Worm (Caenorhabditis elegans): ENCODE measurements around the gene rnh-1.2.

rnh-1.2 gene

DNA sequence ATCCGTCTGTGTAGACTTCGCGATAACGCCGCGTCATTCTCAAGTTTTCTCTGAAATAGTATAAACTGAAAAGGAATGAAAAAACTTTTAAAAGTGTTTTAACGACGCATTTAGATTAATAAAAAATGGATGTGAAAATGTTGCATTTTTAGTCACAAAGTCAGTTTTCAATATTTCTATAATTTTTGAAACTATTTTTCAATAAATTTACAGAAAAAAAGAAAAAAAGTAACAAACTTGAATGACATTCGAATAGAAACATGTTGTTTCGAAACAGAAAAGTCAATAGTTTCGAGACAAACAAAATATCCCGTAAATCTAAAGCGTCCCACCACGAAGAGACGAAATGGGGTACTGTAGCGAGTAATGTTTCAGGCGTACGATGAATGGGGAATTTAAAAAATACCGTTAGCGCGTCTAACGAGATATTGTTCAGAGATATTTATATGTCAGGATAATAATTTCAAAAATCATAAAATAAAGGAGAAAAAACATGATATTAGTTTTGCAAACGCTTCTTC lies at the start of gene rnh-1.2:
TSS of gene rnh-1.2 (minus strand) at position 51 of the 521 bp plus-strand sequence.
- TF ChIP-seq ham-2 (GFP tag; optimal IDR thresholded peaks at IDR 0.05) (no peak), drap-1 (GFP tag; optimal IDR thresholded peaks at IDR 0.05) (no peak), cnd-1 (tag; optimal IDR thresholded peaks at IDR 0.05) (no peak), zip-8 (tag; optimal IDR thresholded peaks at IDR 0.05) (no peak), elt-1 (tag; optimal IDR thresholded peaks at IDR 0.05; ENCODE audit: borderline replicate concordance, insufficient read depth) (no peak), nhr-237 (tag; optimal IDR thresholded peaks at IDR 0.05) (no peak), hlh-1 (tag; optimal IDR thresholded peaks at IDR 0.05) (no peak), lin-13 (tag; optimal IDR thresholded peaks at IDR 0.05) (no peak), lin-32 (GFP tag; optimal IDR thresholded peaks at IDR 0.05) (no peak), pha-4 (tag; optimal IDR thresholded peaks at IDR 0.05) (no peak), snpc-4 (tag; optimal IDR thresholded peaks at IDR 0.05) (no peak), ces-1 (GFP tag; optimal IDR thresholded peaks at IDR 0.05) (no peak), unc-39 (tag; optimal IDR thresholded peaks at IDR 0.05) (no peak), mep-1 (tag; optimal IDR thresholded peaks at IDR 0.05) (no peak), nhr-28 (tag; optimal IDR thresholded peaks at IDR 0.05) (no peak), ztf-11 (tag; optimal IDR thresholded peaks at IDR 0.05) (no peak)

DNA sequence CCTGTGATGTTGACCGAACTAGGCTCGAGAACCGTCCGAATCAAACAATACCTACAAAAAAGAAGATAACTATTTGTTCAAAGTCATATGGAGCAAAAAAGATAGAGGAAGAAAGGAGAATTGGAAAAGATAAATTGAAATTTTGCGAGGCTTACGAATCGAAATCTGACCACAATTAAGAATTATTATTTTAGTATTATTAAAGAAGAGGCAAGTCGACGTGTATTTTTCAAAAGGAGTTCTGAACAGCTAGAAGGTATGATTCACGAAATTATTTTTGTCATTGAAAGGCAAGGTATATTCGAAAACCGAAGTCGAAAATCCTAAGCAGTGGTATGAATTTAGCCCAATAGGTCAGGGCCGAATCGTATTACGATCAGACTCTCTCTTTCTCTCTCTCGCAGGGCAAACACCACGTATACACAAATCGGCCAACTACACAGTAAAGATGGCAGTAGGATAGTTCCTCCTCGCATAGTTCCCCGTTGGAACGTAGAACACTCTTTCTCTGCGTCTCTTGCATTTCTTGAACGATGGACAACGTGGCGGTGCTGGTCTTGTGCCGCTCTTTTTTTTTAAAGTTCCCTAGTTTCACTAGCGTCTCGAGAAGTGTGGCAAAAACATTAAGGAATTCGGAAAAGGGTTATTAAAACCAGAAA lies 49.3 kb upstream of the rnh-1.2 start, which contains the start of gene vgln-1:
TSS of gene vgln-1 (minus strand) at position 51 of the 659 bp plus-strand sequence.
- TF ChIP-seq drap-1 (GFP tag; optimal IDR thresholded peaks at IDR 0.05) = no peak
- TF ChIP-seq mab-5 (tag; optimal IDR thresholded peaks at IDR 0.05) = no peak
- no peak for TF ChIP-seq mls-2 (tag; optimal IDR thresholded peaks at IDR 0.05)
- TF ChIP-seq sem-2 (GFP tag; optimal IDR thresholded peaks at IDR 0.05) = no peak
- no peak for TF ChIP-seq nhr-76 (tag; optimal IDR thresholded peaks at IDR 0.05)
- no peak for TF ChIP-seq nhr-12 (tag; optimal IDR thresholded peaks at IDR 0.05)
- TF ChIP-seq ces-1 (GFP tag; optimal IDR thresholded peaks at IDR 0.05) = no peak
- no peak for TF ChIP-seq hlh-1 (tag; optimal IDR thresholded peaks at IDR 0.05)
- TF ChIP-seq bed-3 (GFP tag; optimal IDR thresholded peaks at IDR 0.05) = no peak
- no peak for TF ChIP-seq ceh-39 (tag; optimal IDR thresholded peaks at IDR 0.05)
- TF ChIP-seq pha-4 (tag; optimal IDR thresholded peaks at IDR 0.05) = peak; percentile 20
- peak; percentile 7 for TF ChIP-seq sptf-1 (tag; optimal IDR thresholded peaks at IDR 0.05)
- TF ChIP-seq nhr-237 (tag; optimal IDR thresholded peaks at IDR 0.05) = no peak
- TF ChIP-seq snpc-4 (tag; optimal IDR thresholded peaks at IDR 0.05) = no peak
- TF ChIP-seq flh-1 (GFP tag; optimal IDR thresholded peaks at IDR 0.05) = no peak
- TF ChIP-seq unc-120 (tag; optimal IDR thresholded peaks at IDR 0.05; ENCODE audit: poor library complexity, severe bottlenecking) = no peak
- no peak for TF ChIP-seq zip-8 (tag; optimal IDR thresholded peaks at IDR 0.05)

DNA sequence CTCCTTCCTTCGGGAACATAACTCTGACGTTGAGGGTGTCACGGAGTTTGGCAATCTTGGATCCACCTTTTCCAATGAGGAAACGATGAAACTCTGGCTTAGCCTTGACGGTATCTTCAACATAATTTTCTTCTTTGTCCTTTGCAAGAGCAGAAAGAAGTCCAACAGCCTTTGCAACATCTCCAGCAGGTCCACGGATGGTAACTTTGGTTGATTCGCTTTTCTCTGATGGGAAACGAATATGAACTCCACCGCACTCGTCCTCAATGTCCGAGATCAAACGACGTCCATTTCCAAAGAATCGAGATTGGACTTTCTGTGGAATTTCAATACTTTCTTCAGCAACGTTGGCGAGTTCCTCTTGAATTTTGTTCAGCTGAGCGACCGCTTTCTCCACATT lies 46.7 kb upstream of the rnh-1.2 start:
- TF ChIP-seq tbx-8 (GFP tag; optimal IDR thresholded peaks at IDR 0.05) (no peak), ham-2 (GFP tag; optimal IDR thresholded peaks at IDR 0.05) (no peak), pha-4 (tag; optimal IDR thresholded peaks at IDR 0.05) (no peak)

DNA sequence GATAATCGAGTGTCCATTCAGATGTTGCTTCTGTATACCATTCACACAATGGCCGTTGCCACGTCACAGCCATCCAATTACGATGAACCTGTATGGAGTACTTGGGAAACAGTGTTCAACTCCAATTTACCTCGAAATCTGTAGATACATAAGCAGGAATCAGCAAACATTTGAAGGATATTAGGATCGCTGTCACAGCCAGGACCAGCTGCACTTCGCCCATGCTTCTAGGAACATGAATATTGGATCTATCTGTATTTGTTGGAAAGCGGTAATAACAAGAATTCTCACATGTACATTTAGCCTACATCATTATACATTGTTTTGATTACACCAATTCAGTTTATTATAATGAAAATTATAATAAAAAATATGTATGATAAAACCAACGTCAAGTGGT lies 44.4 kb upstream of the rnh-1.2 start, which contains the start of gene algn-8:
TSS of gene algn-8 (minus strand) at position 227 of the 400 bp plus-strand sequence.
- TF ChIP-seq mls-2 (tag; optimal IDR thresholded peaks at IDR 0.05) = no peak
- TF ChIP-seq flh-1 (GFP tag; optimal IDR thresholded peaks at IDR 0.05) = no peak
- no peak for TF ChIP-seq elt-1 (tag; optimal IDR thresholded peaks at IDR 0.05; ENCODE audit: borderline replicate concordance, insufficient read depth)
- TF ChIP-seq lin-32 (GFP tag; optimal IDR thresholded peaks at IDR 0.05) = no peak
- TF ChIP-seq lsy-2 (tag; optimal IDR thresholded peaks at IDR 0.05) = no peak
- no peak for TF ChIP-seq snpc-4 (tag; optimal IDR thresholded peaks at IDR 0.05)
- no peak for TF ChIP-seq nhr-2 (tag; optimal IDR thresholded peaks at IDR 0.05)

DNA sequence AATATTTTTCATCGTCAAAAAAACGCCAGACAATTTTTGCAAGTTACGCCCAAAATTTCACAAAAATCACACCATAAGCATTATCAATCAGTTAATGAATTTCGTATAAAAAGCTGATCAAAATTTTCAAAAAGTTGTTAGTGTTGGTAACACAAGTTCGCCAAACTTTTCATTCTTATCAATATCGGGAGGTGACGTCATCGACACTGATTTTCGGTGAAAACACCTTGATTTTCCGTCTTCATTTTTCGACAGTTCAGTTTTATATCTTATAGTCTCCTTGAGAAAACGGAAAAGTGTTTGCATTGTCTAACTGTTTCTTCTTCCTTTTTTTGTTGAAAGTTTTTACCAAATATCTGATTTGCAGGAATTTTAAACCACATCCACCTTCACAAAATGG lies 39.0 kb upstream of the rnh-1.2 start, which contains the start of gene C08H9.15:
TSS of gene C08H9.15 (plus strand) at position 368 of the 400 bp plus-strand sequence.
- TF ChIP-seq ztf-11 (tag; optimal IDR thresholded peaks at IDR 0.05) (no peak), zip-8 (tag; optimal IDR thresholded peaks at IDR 0.05) (peak; percentile 16)

DNA sequence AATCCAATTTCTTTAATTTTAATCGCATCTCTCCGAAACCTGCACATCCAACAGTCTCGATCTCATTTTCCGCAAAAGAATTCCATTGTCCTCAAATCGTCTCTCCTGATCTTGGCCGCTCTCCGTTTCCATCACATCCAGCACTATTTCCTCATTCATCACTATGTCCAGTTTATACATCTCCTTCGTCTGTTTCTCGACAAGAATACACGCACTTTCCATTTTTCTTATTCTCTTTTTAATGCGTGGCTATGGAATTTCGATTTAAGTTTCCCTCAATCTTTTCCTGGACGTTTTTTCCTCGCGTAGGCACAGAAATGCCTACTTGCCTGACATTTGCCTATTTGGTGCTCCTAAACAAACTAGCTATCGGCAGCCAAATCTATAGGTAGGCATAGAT lies 38.0 kb upstream of the rnh-1.2 start:
- TF ChIP-seq blmp-1 (tag; optimal IDR thresholded peaks at IDR 0.05) = peak; percentile 35
- TF ChIP-seq lsy-2 (tag; optimal IDR thresholded peaks at IDR 0.05) = no peak
